Worm (Caenorhabditis elegans) whole organism, young adult: ENCODE results near the gene mdf-2.
A peak's percentile ranks its signal among the peaks of the same experiment; 100 is the strongest.

ENCODE experiments used
- B0019.2 ChIP-seq: fragments of 200-800 bp; sonication (Bioruptor generic); conservative IDR thresholded peaks from 2 replicates; pipeline ENCODE4 v1.3.6; 2022; ENCODE audit warnings: missing genetic modification reagents, missing genetic modification characterization, missing compliant biosample characterization
- B0035.1 ChIP-seq: sonication (generic microtip); optimal IDR thresholded peaks from 2 replicates; lab custom pipeline; 2016; ENCODE audit warnings: missing genetic modification characterization, mild to moderate bottlenecking, missing compliant biosample characterization, missing genotype, missing genetic modification reagents
- C06A6.2 ChIP-seq: fragments of 200-800 bp; sonication (Bioruptor generic); conservative IDR thresholded peaks from 2 replicates; pipeline ENCODE4 v1.3.6; 2022; ENCODE audit warnings: missing genetic modification characterization, missing compliant biosample characterization
- F22D6.2 ChIP-seq: sonication (generic microtip); optimal IDR thresholded peaks from 2 replicates; lab custom pipeline; 2016; ENCODE audit warnings: mild to moderate bottlenecking, missing genetic modification characterization, missing compliant biosample characterization
- F39B2.1 ChIP-seq: fragments of 200-800 bp; sonication (Bioruptor generic); IDR thresholded peaks from 2 replicates; pipeline ENCODE4 v1.3.6; 2022; ENCODE audit warnings: missing genetic modification reagents, missing genetic modification characterization, missing compliant biosample characterization
- F52B5.7 ChIP-seq: sonication (generic microtip); optimal IDR thresholded peaks from 2 replicates; lab custom pipeline; 2016; ENCODE audit warnings: mild to moderate bottlenecking, missing genetic modification characterization, missing compliant biosample characterization
- K12H6.12 ChIP-seq: fragments of 200-800 bp; sonication (Bioruptor generic); optimal IDR thresholded peaks from 2 replicates; lab custom pipeline; 2018; ENCODE audit warnings: mild to moderate bottlenecking, missing genetic modification characterization, missing compliant biosample characterization
- T26A5.8 ChIP-seq: sonication (generic microtip); optimal IDR thresholded peaks from 2 replicates; lab custom pipeline; 2016; ENCODE audit warnings: missing genetic modification characterization, missing compliant biosample characterization
- Y56A3A.18 ChIP-seq: fragments of 200-800 bp; sonication (Bioruptor generic); IDR thresholded peaks from 2 replicates; pipeline ENCODE4 v1.3.6; 2022; ENCODE audit warnings: missing genetic modification reagents, missing genetic modification characterization, missing compliant biosample characterization
- Y79H2A.3 ChIP-seq: fragments of 200-800 bp; sonication (Bioruptor generic); conservative IDR thresholded peaks from 2 replicates; pipeline ENCODE4 v1.3.6; 2022; ENCODE audit warnings: missing genetic modification reagents, missing genetic modification characterization, missing compliant biosample characterization
- ama-1 ChIP-seq, 3 experiments: fragments of 150-350 bp in 1 of 3; sonication (generic microtip) in 2 of 3; optimal IDR thresholded peaks; 2 replicates each; lab custom pipeline; 2014 to 2018; ENCODE audit warnings: missing biosample characterization in 2 of 3, missing genetic modification characterization in 2 of 3, missing genetic modification reagents in 2 of 3
- aptf-3 ChIP-seq: fragments of 200-800 bp; sonication (Bioruptor generic); IDR thresholded peaks from 2 replicates; pipeline ENCODE4 v1.3.6; 2022; ENCODE audit warnings: missing genetic modification characterization, missing compliant biosample characterization
- athp-1 ChIP-seq: sonication (generic microtip); optimal IDR thresholded peaks from 2 replicates; lab custom pipeline; 2017; ENCODE audit warnings: mild to moderate bottlenecking, missing genetic modification characterization, missing compliant biosample characterization
- attf-6 ChIP-seq: fragments of 200-800 bp; sonication (Bioruptor generic); IDR thresholded peaks from 2 replicates; pipeline ENCODE4 v1.3.6; 2022; ENCODE audit warnings: missing genetic modification reagents, missing genetic modification characterization, missing compliant biosample characterization
- ceh-40 ChIP-seq: fragments of 200-800 bp; sonication (Bioruptor generic); IDR thresholded peaks from 2 replicates; pipeline ENCODE4 v1.3.6; 2022; ENCODE audit warnings: missing genetic modification characterization, missing compliant biosample characterization
- ceh-58 ChIP-seq: fragments of 200-800 bp; sonication (Bioruptor generic); IDR thresholded peaks from 2 replicates; pipeline ENCODE4 v1.3.6; 2022; ENCODE audit warnings: missing genetic modification characterization, missing compliant biosample characterization
- ceh-91 ChIP-seq: fragments of 200-800 bp; sonication (Bioruptor generic); IDR thresholded peaks from 2 replicates; pipeline ENCODE4 v1.3.6; 2022; ENCODE audit warnings: missing genetic modification reagents, missing genetic modification characterization, missing compliant biosample characterization
- chd-7 ChIP-seq: sonication (generic microtip); optimal IDR thresholded peaks from 2 replicates; lab custom pipeline; 2016; ENCODE audit warnings: mild to moderate bottlenecking, missing genetic modification characterization, moderate library complexity, missing compliant biosample characterization
- ekl-4 ChIP-seq: fragments of 200-800 bp; sonication (Bioruptor generic); IDR thresholded peaks from 2 replicates; pipeline ENCODE4 v1.3.6; 2022; ENCODE audit warnings: missing genetic modification reagents, missing genetic modification characterization, missing compliant biosample characterization
- ets-4 ChIP-seq: fragments of 200-800 bp; sonication (Bioruptor generic); optimal IDR thresholded peaks from 2 replicates; lab custom pipeline; 2018; ENCODE audit warnings: mild to moderate bottlenecking, missing genetic modification characterization, missing compliant biosample characterization
- him-1 ChIP-seq: sonication (generic microtip); optimal IDR thresholded peaks from 2 replicates; lab custom pipeline; 2016; ENCODE audit warnings: missing genotype, missing genetic modification reagents, missing genetic modification characterization, missing compliant biosample characterization
- hlh-12 ChIP-seq: sonication (generic microtip); optimal IDR thresholded peaks from 2 replicates; lab custom pipeline; 2016; ENCODE audit warnings: missing genetic modification characterization, missing compliant biosample characterization
- hmg-1.2 ChIP-seq: fragments of 200-800 bp; sonication (Bioruptor generic); IDR thresholded peaks from 2 replicates; pipeline ENCODE4 v1.3.6; 2022; ENCODE audit warnings: missing genetic modification reagents, missing genetic modification characterization, missing compliant biosample characterization
- hmg-20 ChIP-seq: fragments of 200-800 bp; sonication (Bioruptor generic); IDR thresholded peaks from 2 replicates; pipeline ENCODE4 v1.3.6; 2022; ENCODE audit warnings: missing genetic modification reagents, missing genetic modification characterization, missing compliant biosample characterization
- hrde-1 ChIP-seq: sonication (generic microtip); optimal IDR thresholded peaks from 2 replicates; lab custom pipeline; 2016; ENCODE audit warnings: missing genetic modification characterization, mild to moderate bottlenecking, missing compliant biosample characterization, moderate library complexity, missing genotype, missing genetic modification reagents, borderline replicate concordance
- lag-1 ChIP-seq: fragments of 200-800 bp; sonication (Bioruptor generic); IDR thresholded peaks from 2 replicates; pipeline ENCODE4 v1.3.6; 2022; ENCODE audit warnings: missing genetic modification reagents, missing genetic modification characterization, missing compliant biosample characterization
- lin-26 ChIP-seq: fragments of 200-800 bp; sonication (Bioruptor generic); IDR thresholded peaks from 2 replicates; pipeline ENCODE4 v1.3.6; 2022; ENCODE audit warnings: missing genetic modification reagents, missing genetic modification characterization, missing compliant biosample characterization
- lin-35 ChIP-seq, 3 experiments: fragments of 150-350 bp in 2 of 3; sonication (generic microtip) in 1 of 3; optimal IDR thresholded peaks; 2 replicates each; lab custom pipeline; 2014 to 2018; ENCODE audit warnings: missing biosample characterization in 3 of 3, missing genetic modification characterization in 3 of 3, missing genetic modification reagents in 3 of 3
- lin-54 ChIP-seq: fragments of 200-800 bp; sonication (Bioruptor generic); optimal IDR thresholded peaks from 2 replicates; lab custom pipeline; 2018; ENCODE audit warnings: mild to moderate bottlenecking, missing genetic modification characterization, missing compliant biosample characterization
- lir-1 ChIP-seq: fragments of 200-800 bp; sonication (Bioruptor generic); conservative IDR thresholded peaks from 2 replicates; pipeline ENCODE4 v1.3.6; 2022; ENCODE audit warnings: missing genetic modification reagents, missing genetic modification characterization, missing compliant biosample characterization
- lsl-1 ChIP-seq: fragments of 200-800 bp; sonication (Bioruptor generic); optimal IDR thresholded peaks from 2 replicates; lab custom pipeline; 2018; ENCODE audit warnings: mild to moderate bottlenecking, missing genetic modification characterization, moderate library complexity, missing compliant biosample characterization
- madf-10 ChIP-seq: sonication (generic microtip); optimal IDR thresholded peaks from 2 replicates; lab custom pipeline; 2016; ENCODE audit warnings: mild to moderate bottlenecking, missing genetic modification characterization, missing compliant biosample characterization
- nfya-1 ChIP-seq: sonication (generic microtip); optimal IDR thresholded peaks from 2 replicates; lab custom pipeline; 2017; ENCODE audit warnings: antibody characterized with exemption, missing compliant biosample characterization, missing genetic modification characterization, borderline replicate concordance; ENCODE audit not compliant: insufficient read depth
- nfya-2 ChIP-seq: fragments of 200-800 bp; sonication (Bioruptor generic); IDR thresholded peaks from 2 replicates; pipeline ENCODE4 v1.3.6; 2022; ENCODE audit warnings: missing genetic modification reagents, missing genetic modification characterization, missing compliant biosample characterization
- nhr-120 ChIP-seq: fragments of 200-800 bp; sonication (Bioruptor generic); IDR thresholded peaks from 2 replicates; pipeline ENCODE4 v1.3.6; 2022; ENCODE audit warnings: missing genetic modification characterization, missing compliant biosample characterization
- nhr-80 ChIP-seq: sonication (generic microtip); optimal IDR thresholded peaks from 2 replicates; lab custom pipeline; 2016; ENCODE audit warnings: missing genetic modification characterization, missing compliant biosample characterization
- nhr-90 ChIP-seq: sonication (generic microtip); optimal IDR thresholded peaks from 2 replicates; lab custom pipeline; 2016; ENCODE audit warnings: missing genotype, mild to moderate bottlenecking, missing genetic modification characterization, missing compliant biosample characterization
- rec-8 ChIP-seq, 2 experiments: sonication (generic microtip); optimal IDR thresholded peaks; 2 replicates each; lab custom pipeline; 2016; ENCODE audit warnings: mild to moderate bottlenecking in 2 of 2, missing genetic modification characterization in 2 of 2, missing genetic modification reagents in 2 of 2, missing genotype in 2 of 2, missing biosample characterization in 1 of 2, missing compliant biosample characterization in 1 of 2, moderate library complexity in 1 of 2
- repo-1 ChIP-seq: sonication (generic microtip); optimal IDR thresholded peaks from 2 replicates; lab custom pipeline; 2017; ENCODE audit warnings: mild to moderate bottlenecking, missing genetic modification characterization, missing compliant biosample characterization
- snpc-4 ChIP-seq, 5 experiments: fragments of 150-350 bp in 1 of 5; sonication (generic microtip) in 4 of 5; optimal IDR thresholded peaks; 2 replicates each; lab custom pipeline; 2014 to 2018; ENCODE audit warnings: missing genetic modification characterization in 5 of 5, missing biosample characterization in 3 of 5, antibody characterized with exemption in 2 of 5, mild to moderate bottlenecking in 2 of 5, missing compliant biosample characterization in 2 of 5, missing genotype in 2 of 5, moderate library complexity in 2 of 5, missing genetic modification reagents in 1 of 5
- somi-1 ChIP-seq: fragments of 200-800 bp; sonication (Bioruptor generic); optimal IDR thresholded peaks from 2 replicates; lab custom pipeline; 2018; ENCODE audit warnings: mild to moderate bottlenecking, missing genetic modification characterization, missing compliant biosample characterization
- sptf-2 ChIP-seq: fragments of 200-800 bp; sonication (Bioruptor generic); optimal IDR thresholded peaks from 2 replicates; lab custom pipeline; 2018; ENCODE audit warnings: mild to moderate bottlenecking, missing genetic modification characterization, missing compliant biosample characterization
- tbx-9 ChIP-seq: sonication (generic microtip); optimal IDR thresholded peaks from 2 replicates; lab custom pipeline; 2016; ENCODE audit warnings: borderline replicate concordance, missing genetic modification characterization, inconsistent platforms, missing compliant biosample characterization
- tlf-1 ChIP-seq: fragments of 200-800 bp; sonication (Bioruptor generic); optimal IDR thresholded peaks from 2 replicates; lab custom pipeline; 2018; ENCODE audit warnings: mild to moderate bottlenecking, missing genetic modification characterization, missing compliant biosample characterization
- zim-3 ChIP-seq: sonication (generic microtip); optimal IDR thresholded peaks from 2 replicates; lab custom pipeline; 2017; ENCODE audit warnings: mild to moderate bottlenecking, missing genetic modification characterization, moderate library complexity, missing compliant biosample characterization
- ztf-25 ChIP-seq: fragments of 200-800 bp; sonication (Bioruptor generic); IDR thresholded peaks from 2 replicates; pipeline ENCODE4 v1.3.6; 2022; ENCODE audit warnings: missing genetic modification reagents, missing genetic modification characterization, missing compliant biosample characterization
- ztf-26 ChIP-seq: sonication (generic microtip); optimal IDR thresholded peaks from 2 replicates; lab custom pipeline; 2017; ENCODE audit warnings: missing genetic modification characterization, missing compliant biosample characterization
- ztf-3 ChIP-seq: fragments of 200-800 bp; sonication (Bioruptor generic); optimal IDR thresholded peaks from 2 replicates; lab custom pipeline; 2018; ENCODE audit warnings: mild to moderate bottlenecking, missing genetic modification characterization, missing compliant biosample characterization

mdf-2 gene

ce11 chrIV:2654965-2655364 lies 14.0 kb upstream of the mdf-2 start:
- TF ChIP-seq repo-1 (tag; lab: Kevin White, UChicago) (no peak), ztf-26 (tag; lab: Kevin White, UChicago) (no peak), tbx-9 (tag; lab: Kevin White, UChicago) (no peak), attf-6 (GFP tag; lab: Robert Waterston, UW) (peak; percentile 80), zim-3 (tag; lab: Kevin White, UChicago) (peak; percentile 38), ceh-58 (GFP tag; lab: Robert Waterston, UW) (no peak), lin-35 (GFP tag; optimal IDR thresholded peaks at IDR 0.05; lab: Kevin White, UChicago) (no peak), sptf-2 (GFP tag; lab: Kevin White, UChicago) (no peak), ekl-4 (GFP tag; lab: Robert Waterston, UW) (peak; percentile 82), lin-54 (peak; percentile 69), somi-1 (no peak), F52B5.7 (tag; lab: Kevin White, UChicago) (no peak), rec-8 (tag; optimal IDR thresholded peaks at IDR 0.05; lab: Kevin White, UChicago) (peak in 1 of 2 experiments; percentile 16), ama-1 (optimal IDR thresholded peaks at IDR 0.05; lab: Kevin White, UChicago) (no peak), ama-1 (GFP tag; optimal IDR thresholded peaks at IDR 0.05; lab: Kevin White, UChicago) (no peak), lsl-1 (GFP tag; lab: Kevin White, UChicago) (peak; percentile 77), ztf-3 (no peak), lir-1 (GFP tag; lab: Robert Waterston, UW) (no peak), ztf-25 (no peak), hmg-1.2 (GFP tag; lab: Robert Waterston, UW) (peak; percentile 92), lin-26 (peak; percentile 68; the same call in 1 of the 2 replicates), Y56A3A.18 (GFP tag; lab: Robert Waterston, UW) (peak; percentile 46; the same call in 1 of the 2 replicates), lag-1 (GFP tag; lab: Robert Waterston, UW) (no peak), snpc-4 (GFP tag; optimal IDR thresholded peaks at IDR 0.05; lab: Kevin White, UChicago) (peak; percentile 90), snpc-4 (tag; optimal IDR thresholded peaks at IDR 0.05; lab: Kevin White, UChicago) (peak; percentile 82 to 96 (median 94)), nhr-90 (tag; lab: Kevin White, UChicago) (no peak), Y79H2A.3 (GFP tag; lab: Robert Waterston, UW) (no peak), B0035.1 (no peak), nhr-120 (no peak), ceh-40 (GFP tag; lab: Robert Waterston, UW) (no peak), hrde-1 (tag; lab: Kevin White, UChicago) (no peak), hlh-12 (no peak), hmg-20 (GFP tag; lab: Robert Waterston, UW) (no peak), madf-10 (no peak), him-1 (tag; lab: Kevin White, UChicago) (peak; percentile 65), aptf-3 (GFP tag; lab: Robert Waterston, UW) (no peak), nfya-2 (GFP tag; lab: Robert Waterston, UW) (no peak), C06A6.2 (GFP tag; lab: Robert Waterston, UW) (no peak), B0019.2 (GFP tag; lab: Robert Waterston, UW) (peak; percentile 44; the same call in 1 of the 2 replicates), ceh-91 (GFP tag; lab: Robert Waterston, UW) (peak; percentile 40; the same call in 1 of the 2 replicates), K12H6.12 (tag; lab: Kevin White, UChicago) (no peak), chd-7 (tag; lab: Kevin White, UChicago) (no peak), nhr-80 (tag; lab: Kevin White, UChicago) (no peak), F22D6.2 (tag; lab: Kevin White, UChicago) (no peak), ets-4 (GFP tag; lab: Kevin White, UChicago) (no peak), T26A5.8 (tag; lab: Kevin White, UChicago) (no peak), athp-1 (tag; lab: Kevin White, UChicago) (no peak), tlf-1 (peak; percentile 1), nfya-1 (tag; lab: Kevin White, UChicago) (no peak), F39B2.1 (no peak)
